Worm (Caenorhabditis elegans) whole organism, L3 larva: Measurements from ENCODE around the gene Y57A10B.7.

Experiments
- ceh-82 ChIP-seq: fragments of 150-350 bp; optimal IDR thresholded peaks from 2 replicates; lab custom pipeline; 2014; ENCODE audit warnings: missing biosample characterization, missing genetic modification characterization
- egl-27 ChIP-seq: sonication (generic microtip); optimal IDR thresholded peaks from 4 replicates; lab custom pipeline; 2017; ENCODE audit warnings: missing biosample characterization, missing genetic modification reagents, missing genetic modification characterization
- egl-5 ChIP-seq: fragments of 150-350 bp; optimal IDR thresholded peaks from 2 replicates; lab custom pipeline; 2017; ENCODE audit warnings: missing biosample characterization, missing genetic modification reagents, missing genetic modification characterization, inconsistent platforms
- elt-1 ChIP-seq: fragments of 150-350 bp; optimal IDR thresholded peaks from 2 replicates; lab custom pipeline; 2014; ENCODE audit warnings: missing biosample characterization, missing genetic modification characterization
- elt-3 ChIP-seq, 3 experiments: fragments of 150-350 bp in 1 of 3; sonication (generic microtip) in 2 of 3; optimal IDR thresholded peaks; 2 replicates in 2 of 3; 4 replicates in 1 of 3; lab custom pipeline; 2014 to 2017; ENCODE audit warnings: missing biosample characterization in 3 of 3, missing genetic modification characterization in 3 of 3
- fkh-10 ChIP-seq: sonication (generic microtip); optimal IDR thresholded peaks from 2 replicates; lab custom pipeline; 2017; ENCODE audit warnings: missing biosample characterization, missing genetic modification reagents, missing genetic modification characterization
- nhr-77 ChIP-seq: fragments of 150-350 bp; optimal IDR thresholded peaks from 2 replicates; lab custom pipeline; 2014; ENCODE audit warnings: missing biosample characterization, missing genetic modification characterization
- tbx-2 ChIP-seq: sonication (generic microtip); optimal IDR thresholded peaks from 2 replicates; lab custom pipeline; 2016; ENCODE audit warnings: mild to moderate bottlenecking, missing genetic modification characterization, missing compliant biosample characterization
- unc-39 ChIP-seq: sonication (generic microtip); optimal IDR thresholded peaks from 4 replicates; lab custom pipeline; 2017; ENCODE audit warnings: missing biosample characterization, missing genetic modification characterization
- unc-62 ChIP-seq: fragments of 150-350 bp; sonication (generic microtip); optimal IDR thresholded peaks from 4 replicates; lab custom pipeline; 2014; ENCODE audit warnings: missing biosample characterization, missing genetic modification reagents, missing genetic modification characterization
- zag-1 ChIP-seq: fragments of 150-350 bp; optimal IDR thresholded peaks from 2 replicates; lab custom pipeline; 2014; ENCODE audit warnings: missing biosample characterization, missing genetic modification characterization
- ztf-11 ChIP-seq: fragments of 150-350 bp; optimal IDR thresholded peaks from 2 replicates; lab custom pipeline; 2014; ENCODE audit warnings: missing biosample characterization, missing genetic modification characterization

ce11 chrII:12393690-12394089 lies at the start of gene Y57A10B.7:
- TF ChIP-seq tbx-2 (no peak), nhr-77 (tag; lab: Kevin White, UChicago) (no peak), fkh-10 (no peak), egl-5 (tag; lab: Kevin White, UChicago) (no peak), unc-39 (tag; lab: Kevin White, UChicago) (no peak), ztf-11 (tag; lab: Kevin White, UChicago) (no peak), elt-3 (tag; optimal IDR thresholded peaks at IDR 0.05; lab: Kevin White, UChicago) (no peak), unc-62 (no peak), elt-1 (tag; lab: Kevin White, UChicago) (no peak), egl-27 (tag; lab: Kevin White, UChicago) (no peak), zag-1 (tag; lab: Kevin White, UChicago) (no peak), ceh-82 (tag; lab: Kevin White, UChicago) (no peak)
